Fruit fly (Drosophila melanogaster): ENCODE results near the gene Yp2.

DNA sequence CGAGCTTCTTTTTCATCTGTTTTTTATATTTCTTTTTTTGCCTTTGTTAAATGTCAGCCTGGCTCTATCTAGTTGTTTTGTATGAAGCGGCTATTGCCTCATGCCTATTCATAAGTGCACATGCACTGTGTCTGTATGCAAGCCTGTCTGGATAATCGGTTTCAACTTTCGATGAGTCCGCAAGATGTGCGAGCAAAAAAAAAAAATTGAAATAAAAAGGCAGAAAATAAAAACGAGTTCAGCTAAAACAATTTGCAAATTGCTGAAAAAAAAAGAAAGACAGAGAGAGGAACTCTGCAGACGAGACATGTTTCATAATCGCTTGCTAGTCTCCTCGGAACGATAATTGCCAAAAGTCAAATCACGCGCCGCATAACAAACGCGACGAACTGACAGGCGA lies 6.7 kb downstream of the Yp2 start:
- TF ChIP-seq dl (GFP tag; optimal IDR thresholded peaks at IDR 0.05; ENCODE audit: insufficient read depth in 1 of 2, partially characterized antibody in 2 of 2) (no peak), Mio (GFP tag; optimal IDR thresholded peaks at IDR 0.05) (no peak), CG9705 (GFP tag; optimal IDR thresholded peaks at IDR 0.05) (no peak)
